Fruit fly (Drosophila melanogaster): ENCODE measurements around the gene CG14137.

Gene CG14137

DNA sequence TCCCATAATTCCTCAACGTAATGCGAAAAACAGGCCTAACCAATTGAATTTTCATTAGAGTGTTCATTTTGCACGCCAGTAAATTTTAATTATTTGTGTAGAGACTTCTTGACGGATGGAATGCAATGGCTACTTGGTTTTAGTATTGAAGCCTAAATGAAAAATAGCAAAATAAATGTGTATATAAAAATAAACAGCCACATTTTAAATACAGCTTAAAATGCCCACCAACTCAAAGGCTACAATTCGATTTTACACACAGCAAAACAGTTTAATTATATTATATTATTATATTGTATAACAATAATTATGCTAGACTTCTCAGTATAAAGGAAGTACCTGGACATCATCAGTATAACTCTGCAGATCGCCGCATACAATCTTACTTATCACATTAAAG, 24.4 kb upstream of the CG14137 start, which contains the start of gene Akr1B:
Gene Akr1B (minus strand): TSS at position 101 of the 400 bp plus-strand sequence.
- TF ChIP-seq dan (GFP tag; IDR thresholded peaks at IDR 0.05) (no peak), prd (optimal IDR thresholded peaks at IDR 0.05) (no peak), prd (GFP tag; IDR thresholded peaks at IDR 0.05) (no peak), yki (optimal IDR thresholded peaks at IDR 0.05) (no peak), Hr39 (optimal IDR thresholded peaks at IDR 0.05) (no peak), ash1 (GFP tag; optimal IDR thresholded peaks at IDR 0.05) (no peak), crol (GFP tag; IDR thresholded peaks at IDR 0.05) (no peak), sug (tag; optimal IDR thresholded peaks at IDR 0.05) (no peak), ara (GFP tag; IDR thresholded peaks at IDR 0.05) (no peak)

- TF ChIP-seq Bgb (GFP tag; IDR thresholded peaks at IDR 0.05; ENCODE audit: partially characterized antibody) (peak; percentile 31; the same call in 1 of the 2 replicates), ato (GFP tag; IDR thresholded peaks at IDR 0.05; ENCODE audit: partially characterized antibody) (no peak), BEAF-32 (GFP tag; optimal IDR thresholded peaks at IDR 0.05) (peak; percentile 17), Dp (GFP tag; optimal IDR thresholded peaks at IDR 0.05) (peak; percentile 18), HLH4C (GFP tag; IDR thresholded peaks at IDR 0.05; ENCODE audit: partially characterized antibody) (peak; percentile 16; the same call in 1 of the 3 replicates), al (GFP tag; IDR thresholded peaks at IDR 0.05) (no peak), pzg (GFP tag; optimal IDR thresholded peaks at IDR 0.05) (peak; percentile 25), CG7928 (GFP tag; optimal IDR thresholded peaks at IDR 0.05) (peak; percentile 94), CG7987 (GFP tag; optimal IDR thresholded peaks at IDR 0.05) (peak; percentile 37), CG14965 (GFP tag; optimal IDR thresholded peaks at IDR 0.05; ENCODE audit: borderline replicate concordance) (no peak), Fer1 (GFP tag; optimal IDR thresholded peaks at IDR 0.05) (peak; percentile 20), CG3726 (GFP tag; IDR thresholded peaks at IDR 0.05) (no peak), crp (GFP tag; optimal IDR thresholded peaks at IDR 0.05) (peak in 1 of 2 experiments; percentile 87), B-H2 (GFP tag; optimal IDR thresholded peaks at IDR 0.05) (peak; percentile 15), nom (GFP tag; optimal IDR thresholded peaks at IDR 0.05) (peak; percentile 68), Med (GFP tag) (peak; percentile 27), slbo (GFP tag; IDR thresholded peaks at IDR 0.05) (peak; percentile 25; the same call in 1 of the 2 replicates), CG13296 (GFP tag; optimal IDR thresholded peaks at IDR 0.05) (peak; percentile 5), Drgx (GFP tag; IDR thresholded peaks at IDR 0.05) (0 out of 2 replicates have a peak, but pooled peaks have one; percentile 23), CG34224 (GFP tag; IDR thresholded peaks at IDR 0.05; ENCODE audit: partially characterized antibody) (peak; percentile 25; the same call in 1 of the 3 replicates), CG14441 (GFP tag; IDR thresholded peaks at IDR 0.05) (0 out of 2 replicates have a peak, but pooled peaks have one; percentile 5), CG15269 (tag; optimal IDR thresholded peaks at IDR 0.05) (no peak), Myb (GFP tag; optimal IDR thresholded peaks at IDR 0.05) (peak; percentile 61), unc-4 (GFP tag; IDR thresholded peaks at IDR 0.05; ENCODE audit: partially characterized antibody) (peak; percentile 21; the same call in 1 of the 2 replicates), HmgZ (tag; optimal IDR thresholded peaks at IDR 0.05) (peak; percentile 20), chinmo (GFP tag; IDR thresholded peaks at IDR 0.05; ENCODE audit: partially characterized antibody) (peak; percentile 43; the same call in 1 of the 4 replicates), CG15514 (GFP tag; optimal IDR thresholded peaks at IDR 0.05) (peak; percentile 16), MBD-R2 (GFP tag; IDR thresholded peaks at IDR 0.05) (peak; percentile 17; the same call in 1 of the 2 replicates), CG18619 (GFP tag; optimal IDR thresholded peaks at IDR 0.05) (no peak), row (GFP tag; IDR thresholded peaks at IDR 0.05) (peak; percentile 41; the same call in 1 of the 3 replicates), sens (GFP tag) (peak; percentile 46), tin (GFP tag; optimal IDR thresholded peaks at IDR 0.05) (no peak), E2f2 (GFP tag; IDR thresholded peaks at IDR 0.05) (peak; percentile 33), CG2199 (GFP tag; IDR thresholded peaks at IDR 0.05) (peak; percentile 91), lbe (GFP tag; optimal IDR thresholded peaks at IDR 0.05) (peak; percentile 60), CG13287 (GFP tag; IDR thresholded peaks at IDR 0.05; ENCODE audit: partially characterized antibody) (peak; percentile 59)
Measured at dm6 chr3L:11623245-11623883, 23.5 kb upstream of the CG14137 start.

All from whole organism, embryonic.